Worm (Caenorhabditis elegans) whole organism, L2 larva: ENCODE data around the gene C50E3.5.

Source experiments
- C34F6.9 ChIP-seq: fragments of 150-350 bp; optimal IDR thresholded peaks from 2 replicates; lab custom pipeline; 2014; ENCODE audit warnings: missing biosample characterization, missing genetic modification characterization
- F13H6.1 ChIP-seq: sonication (generic microtip); optimal IDR thresholded peaks from 2 replicates; lab custom pipeline; 2016; ENCODE audit warnings: missing genetic modification characterization, missing compliant biosample characterization
- R02D3.7 ChIP-seq: fragments of 150-350 bp; optimal IDR thresholded peaks from 2 replicates; lab custom pipeline; 2014; ENCODE audit warnings: missing biosample characterization, missing genetic modification characterization
- Y55F3AM.14 ChIP-seq: fragments of 200-800 bp; sonication (Bioruptor generic); optimal IDR thresholded peaks from 2 replicates; lab custom pipeline; 2018; ENCODE audit warnings: mild to moderate bottlenecking, missing genetic modification characterization, missing compliant biosample characterization
- alr-1 ChIP-seq: fragments of 150-350 bp; optimal IDR thresholded peaks from 2 replicates; lab custom pipeline; 2014; ENCODE audit warnings: missing biosample characterization, missing genetic modification characterization
- aly-2 ChIP-seq: fragments of 150-350 bp; optimal IDR thresholded peaks from 2 replicates; lab custom pipeline; 2014; ENCODE audit warnings: missing biosample characterization, missing genetic modification characterization
- ama-1 ChIP-seq: fragments of 150-350 bp; optimal IDR thresholded peaks from 2 replicates; lab custom pipeline; 2018; ENCODE audit warnings: inconsistent platforms
- ceh-16 ChIP-seq: fragments of 150-350 bp; optimal IDR thresholded peaks from 2 replicates; lab custom pipeline; 2014; ENCODE audit warnings: missing biosample characterization, missing genetic modification characterization
- ceh-82 ChIP-seq: fragments of 150-350 bp; optimal IDR thresholded peaks from 2 replicates; lab custom pipeline; 2014; ENCODE audit warnings: missing biosample characterization, missing genetic modification characterization
- crh-2 ChIP-seq: sonication (generic microtip); optimal IDR thresholded peaks from 2 replicates; lab custom pipeline; 2017; ENCODE audit warnings: missing biosample characterization, missing genetic modification characterization
- dmd-4 ChIP-seq: sonication (generic microtip); optimal IDR thresholded peaks from 2 replicates; lab custom pipeline; 2017; ENCODE audit warnings: missing biosample characterization, missing genetic modification characterization
- egl-27 ChIP-seq: sonication (generic microtip); optimal IDR thresholded peaks from 3 replicates; lab custom pipeline; 2017; ENCODE audit warnings: missing biosample characterization, missing genetic modification reagents, missing genetic modification characterization
- elt-1 ChIP-seq: fragments of 150-350 bp; optimal IDR thresholded peaks from 2 replicates; lab custom pipeline; 2014; ENCODE audit warnings: missing biosample characterization, missing genetic modification characterization
- elt-3 ChIP-seq: sonication (generic microtip); optimal IDR thresholded peaks from 2 replicates; lab custom pipeline; 2017; ENCODE audit warnings: missing biosample characterization, missing genetic modification characterization
- fos-1 ChIP-seq: fragments of 150-350 bp; optimal IDR thresholded peaks from 2 replicates; lab custom pipeline; 2014; ENCODE audit warnings: missing biosample characterization, missing genetic modification characterization
- gmeb-1 ChIP-seq: fragments of 150-350 bp; optimal IDR thresholded peaks from 2 replicates; lab custom pipeline; 2014; ENCODE audit warnings: missing biosample characterization, missing genetic modification characterization
- lin-11 ChIP-seq: fragments of 150-350 bp; sonication (generic microtip); optimal IDR thresholded peaks from 2 replicates; lab custom pipeline; 2014; ENCODE audit warnings: missing biosample characterization, missing genetic modification characterization, inconsistent platforms, mixed read lengths
- lin-13 ChIP-seq: fragments of 150-350 bp; optimal IDR thresholded peaks from 2 replicates; lab custom pipeline; 2014; ENCODE audit warnings: missing biosample characterization, missing genetic modification reagents, missing genetic modification characterization
- lsy-2 ChIP-seq, 2 experiments: fragments of 150-350 bp in 1 of 2; sonication (generic microtip) in 1 of 2; optimal IDR thresholded peaks; 2 replicates each; lab custom pipeline; 2014 to 2017; ENCODE audit warnings: missing biosample characterization in 2 of 2, missing genetic modification characterization in 2 of 2
- mab-5 ChIP-seq: fragments of 150-350 bp; optimal IDR thresholded peaks from 2 replicates; lab custom pipeline; 2014; ENCODE audit warnings: missing biosample characterization, missing genetic modification characterization
- nhr-129 ChIP-seq: fragments of 150-350 bp; optimal IDR thresholded peaks from 2 replicates; lab custom pipeline; 2014; ENCODE audit warnings: missing biosample characterization, missing genetic modification characterization
- nhr-21 ChIP-seq: fragments of 150-350 bp; optimal IDR thresholded peaks from 2 replicates; lab custom pipeline; 2014; ENCODE audit warnings: missing biosample characterization, missing genetic modification characterization
- nhr-237 ChIP-seq: fragments of 150-350 bp; optimal IDR thresholded peaks from 2 replicates; lab custom pipeline; 2014; ENCODE audit warnings: missing biosample characterization, missing genetic modification characterization
- nhr-25 ChIP-seq: fragments of 150-350 bp; sonication (generic microtip); optimal IDR thresholded peaks from 3 replicates; lab custom pipeline; 2014; ENCODE audit warnings: missing biosample characterization, missing genetic modification characterization
- nhr-6 ChIP-seq: fragments of 150-350 bp; optimal IDR thresholded peaks from 2 replicates; lab custom pipeline; 2014; ENCODE audit warnings: missing biosample characterization, missing genetic modification characterization
- nhr-77 ChIP-seq: fragments of 150-350 bp; optimal IDR thresholded peaks from 2 replicates; lab custom pipeline; 2014; ENCODE audit warnings: missing biosample characterization, missing genetic modification characterization
- sem-4 ChIP-seq: fragments of 150-350 bp; optimal IDR thresholded peaks from 2 replicates; lab custom pipeline; 2014; ENCODE audit warnings: missing biosample characterization, missing genetic modification reagents, missing genetic modification characterization
- skn-1 ChIP-seq: sonication (generic microtip); optimal IDR thresholded peaks from 2 replicates; lab custom pipeline; 2017; ENCODE audit warnings: missing biosample characterization, missing genetic modification characterization
- sma-3 ChIP-seq: sonication (generic microtip); optimal IDR thresholded peaks from 2 replicates; lab custom pipeline; 2016; ENCODE audit warnings: missing genetic modification reagents, missing genetic modification characterization, missing compliant biosample characterization
- sma-9 ChIP-seq, 2 experiments: fragments of 150-350 bp in 1 of 2; sonication (generic microtip) in 1 of 2; optimal IDR thresholded peaks; 2 replicates each; lab custom pipeline; 2014 to 2016; ENCODE audit warnings: missing genetic modification characterization in 2 of 2, mild to moderate bottlenecking in 1 of 2, missing biosample characterization in 1 of 2, missing compliant biosample characterization in 1 of 2, missing genetic modification reagents in 1 of 2, moderate library complexity in 1 of 2
- snpc-4 ChIP-seq: fragments of 150-350 bp; optimal IDR thresholded peaks from 2 replicates; lab custom pipeline; 2014; ENCODE audit warnings: missing biosample characterization, missing genetic modification characterization
- unc-55 ChIP-seq: fragments of 150-350 bp; sonication (generic microtip); optimal IDR thresholded peaks from 3 replicates; lab custom pipeline; 2014; ENCODE audit warnings: missing biosample characterization, missing genetic modification reagents, missing genetic modification characterization
- unc-62 ChIP-seq: fragments of 150-350 bp; optimal IDR thresholded peaks from 2 replicates; lab custom pipeline; 2014; ENCODE audit warnings: missing biosample characterization, missing genetic modification reagents, missing genetic modification characterization
- ztf-11 ChIP-seq: sonication (generic microtip); optimal IDR thresholded peaks from 2 replicates; lab custom pipeline; 2017; ENCODE audit warnings: missing biosample characterization, missing genetic modification characterization
- ztf-4 ChIP-seq: fragments of 150-350 bp; optimal IDR thresholded peaks from 2 replicates; lab custom pipeline; 2014; ENCODE audit warnings: missing biosample characterization, missing genetic modification characterization

C50E3.5 gene

DNA sequence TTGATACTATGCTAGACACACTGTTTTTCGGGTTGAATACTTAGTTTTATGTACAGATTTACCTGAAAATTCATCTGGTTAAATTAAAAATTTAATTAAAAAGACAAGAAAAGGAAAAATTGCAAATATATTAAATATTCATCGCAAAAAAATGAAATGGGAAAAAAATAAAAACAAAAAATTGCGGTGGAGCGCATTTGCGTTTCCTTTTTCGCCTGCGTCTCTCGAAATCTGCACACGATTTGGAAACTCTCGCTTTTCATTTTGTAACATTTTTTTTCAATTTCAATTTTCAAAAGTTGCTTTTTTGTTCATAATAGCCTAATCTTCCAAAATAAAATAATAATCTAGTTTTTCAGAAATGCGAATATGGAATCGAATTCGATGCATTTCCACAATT, at the start of gene C50E3.5, which contains the start of gene F19F10.11:
Gene C50E3.5 (plus strand): TSS at position 360 of the 400 bp plus-strand sequence.
Gene F19F10.11 (minus strand): TSS at position 68 of the 400 bp plus-strand sequence.
- TF ChIP-seq sma-9 (GFP tag; optimal IDR thresholded peaks at IDR 0.05; lab: Kevin White, UChicago) (peak; percentile 57), sma-9 (tag; optimal IDR thresholded peaks at IDR 0.05; lab: Kevin White, UChicago) (no peak), F13H6.1 (peak; percentile 35), dmd-4 (tag; lab: Kevin White, UChicago) (no peak), fos-1 (tag; lab: Kevin White, UChicago) (peak; percentile 13), lsy-2 (tag; optimal IDR thresholded peaks at IDR 0.05; lab: Kevin White, UChicago) (peak; percentile 26 to 82), sem-4 (peak; percentile 63), elt-1 (tag; lab: Kevin White, UChicago) (no peak), egl-27 (tag; lab: Kevin White, UChicago) (no peak), ztf-4 (no peak), unc-55 (GFP tag; lab: Kevin White, UChicago) (peak; percentile 81), nhr-6 (tag; lab: Kevin White, UChicago) (peak; percentile 31), Y55F3AM.14 (GFP tag; lab: Kevin White, UChicago) (no peak), C34F6.9 (tag; lab: Kevin White, UChicago) (peak; percentile 82), gmeb-1 (tag; lab: Kevin White, UChicago) (peak; percentile 74), sma-3 (peak; percentile 60), snpc-4 (tag; lab: Kevin White, UChicago) (peak; percentile 30), crh-2 (tag; lab: Kevin White, UChicago) (peak; percentile 64)

DNA sequence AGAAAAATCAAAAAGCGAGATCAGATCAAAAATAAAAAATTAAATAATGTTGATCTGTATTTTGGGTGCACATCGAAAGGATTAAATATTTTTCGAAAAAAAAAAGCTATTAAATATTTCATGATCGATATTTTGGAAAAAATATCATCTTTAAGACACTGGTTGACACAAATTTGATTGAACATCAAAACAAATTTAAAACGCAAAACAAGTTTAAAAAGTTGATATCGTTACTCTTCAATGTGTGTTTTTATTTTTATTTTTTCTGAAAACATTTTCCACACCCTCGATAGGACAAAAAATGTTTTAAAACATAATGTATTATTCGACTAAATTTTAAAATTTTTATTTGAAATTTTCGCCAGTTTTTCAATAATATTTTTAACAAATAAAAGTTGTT, 49.8 kb upstream of the C50E3.5 start, which contains the start of gene C54F6.12:
Gene C54F6.12 (minus strand): TSS at position 101 of the 400 bp plus-strand sequence.
- TF ChIP-seq mab-5 (tag; lab: Kevin White, UChicago) = no peak
- TF ChIP-seq nhr-77 = no peak
- no peak for TF ChIP-seq unc-62
- no peak for TF ChIP-seq lin-11

DNA sequence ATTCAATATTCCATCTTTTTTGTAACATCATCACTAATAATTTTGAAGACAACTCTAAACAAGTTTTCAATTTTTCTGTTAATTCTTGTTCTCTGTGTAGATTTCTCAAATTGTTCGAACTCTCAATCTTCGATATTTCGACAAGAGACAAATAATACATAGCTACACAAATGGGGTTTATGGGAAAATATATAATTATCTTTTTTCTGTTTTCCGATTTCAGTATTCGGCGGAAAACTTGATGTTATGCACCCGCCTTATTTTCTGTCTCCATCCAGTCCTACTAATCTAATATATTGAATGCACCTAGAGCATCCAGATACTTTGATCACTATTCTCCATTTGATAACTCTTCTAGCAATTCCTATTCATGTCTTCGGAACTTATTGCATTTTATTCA, 48.8 kb upstream of the C50E3.5 start, which contains the start of gene srh-268:
Gene srh-268 (plus strand): TSS at position 301 of the 400 bp plus-strand sequence.
- TF ChIP-seq ceh-16 (tag; lab: Kevin White, UChicago) (no peak), skn-1 (no peak), F13H6.1 (no peak), lin-11 (no peak), ztf-11 (no peak), gmeb-1 (tag; lab: Kevin White, UChicago) (no peak), aly-2 (tag; lab: Kevin White, UChicago) (no peak), lsy-2 (tag; optimal IDR thresholded peaks at IDR 0.05; lab: Kevin White, UChicago) (no peak), lin-13 (no peak), elt-3 (no peak), ceh-82 (tag; lab: Kevin White, UChicago) (no peak), R02D3.7 (no peak), snpc-4 (tag; lab: Kevin White, UChicago) (no peak)
- TF ChIP-seq, all 48 proteins: peak for 0

DNA sequence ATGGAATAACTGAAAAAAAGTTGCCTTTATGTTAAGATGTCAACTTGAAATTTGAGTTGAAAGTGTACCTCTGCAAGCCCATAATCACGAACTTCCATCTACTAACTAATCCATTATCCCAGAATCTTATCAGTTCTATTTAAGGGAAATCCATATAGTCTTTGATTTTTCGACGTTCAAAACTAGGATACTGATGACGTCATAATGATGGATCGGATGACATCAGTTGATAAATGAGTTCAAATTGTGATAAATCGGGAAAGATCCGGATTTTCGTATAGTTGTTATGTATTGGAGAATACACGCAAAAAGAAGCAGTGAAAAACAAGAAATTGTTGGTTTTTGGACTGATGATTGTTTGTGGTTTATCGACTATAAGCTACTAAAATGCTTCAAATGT, 44.1 kb upstream of the C50E3.5 start:
- peak; percentile 2 for TF ChIP-seq sma-9 (GFP tag; optimal IDR thresholded peaks at IDR 0.05; lab: Kevin White, UChicago)
- TF ChIP-seq sma-9 (tag; optimal IDR thresholded peaks at IDR 0.05; lab: Kevin White, UChicago) = no peak
- no peak for TF ChIP-seq nhr-25 (tag; lab: Kevin White, UChicago)
- TF ChIP-seq nhr-21 (tag; lab: Kevin White, UChicago) = peak; percentile 69

DNA sequence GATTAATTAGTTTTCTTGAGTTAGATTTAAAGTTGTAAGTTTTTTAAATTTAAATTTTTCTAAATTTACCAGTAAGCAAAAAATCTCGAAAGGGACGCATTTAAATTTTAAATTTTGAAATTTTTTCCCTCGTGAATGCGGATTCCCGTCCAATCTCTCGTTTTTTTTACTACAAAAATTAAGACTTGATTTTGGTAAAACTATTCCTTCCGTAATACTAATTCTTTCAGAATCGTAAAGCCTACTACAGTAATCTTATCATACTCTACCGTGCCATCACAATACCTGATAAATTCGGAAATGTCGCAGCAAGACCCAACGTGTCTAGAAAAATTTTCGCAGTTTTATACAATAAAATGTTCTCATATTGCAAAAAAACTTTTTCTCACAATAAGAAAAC, 42.6 kb upstream of the C50E3.5 start, which contains the start of the genes C54F6.19 and nhx-3:
Gene C54F6.19 (plus strand): TSS at position 301 of the 400 bp plus-strand sequence.
Gene nhx-3 (minus strand): TSS at position 337 of the 400 bp plus-strand sequence.
- TF ChIP-seq ceh-16 (tag; lab: Kevin White, UChicago) (no peak), C34F6.9 (tag; lab: Kevin White, UChicago) (no peak), nhr-21 (tag; lab: Kevin White, UChicago) (no peak), ama-1 (lab: Kevin White, UChicago) (no peak), nhr-237 (no peak), alr-1 (tag; lab: Kevin White, UChicago) (no peak), aly-2 (tag; lab: Kevin White, UChicago) (no peak), mab-5 (tag; lab: Kevin White, UChicago) (no peak), R02D3.7 (no peak), ceh-82 (tag; lab: Kevin White, UChicago) (no peak), nhr-129 (tag; lab: Kevin White, UChicago) (no peak), skn-1 (no peak), unc-55 (GFP tag; lab: Kevin White, UChicago) (no peak), egl-27 (tag; lab: Kevin White, UChicago) (no peak)
